Fruit fly (Drosophila melanogaster) whole organism, embryonic: ENCODE data around the gene Hap40.

ENCODE experiments used
- ATbp ChIP-seq: fragments of 200-800 bp; sonication (Bioruptor generic); optimal IDR thresholded peaks from 2 replicates; lab custom pipeline; 2017; ENCODE audit warnings: missing biosample characterization, mild to moderate bottlenecking, missing genetic modification characterization, missing genetic modification reagents
- Atf6 ChIP-seq: fragments of 200-800 bp; sonication (Bioruptor generic); IDR thresholded peaks from 2 replicates; pipeline ENCODE4 v1.3.6; 2022; ENCODE audit warnings: missing biosample characterization, missing genetic modification characterization
- Bteb2 ChIP-seq: fragments of 200-800 bp; sonication (Bioruptor generic); optimal IDR thresholded peaks from 2 replicates; lab custom pipeline; 2016; ENCODE audit warnings: missing biosample characterization, missing genetic modification characterization
- CG10209 ChIP-seq: fragments of 200-800 bp; sonication (Bioruptor generic); optimal IDR thresholded peaks from 3 replicates; lab custom pipeline; 2017; ENCODE audit warnings: missing biosample characterization, mild to moderate bottlenecking, missing genetic modification characterization, missing genetic modification reagents
- CG11504 ChIP-seq: fragments of 200-800 bp; sonication (Bioruptor generic); optimal IDR thresholded peaks from 3 replicates; lab custom pipeline; 2019; ENCODE audit warnings: missing biosample characterization, mild to moderate bottlenecking, missing genetic modification characterization, moderate library complexity
- CG12659 ChIP-seq: fragments of 200-800 bp; sonication (Bioruptor generic); optimal IDR thresholded peaks from 3 replicates; lab custom pipeline; 2017; ENCODE audit warnings: mild to moderate bottlenecking, missing biosample characterization, missing genetic modification reagents, missing genetic modification characterization
- CG15479 ChIP-seq: fragments of 200-800 bp; sonication (Bioruptor generic); optimal IDR thresholded peaks from 3 replicates; lab custom pipeline; 2019; ENCODE audit warnings: missing biosample characterization, mild to moderate bottlenecking, missing genetic modification characterization, moderate library complexity
- CG16863 ChIP-seq: fragments of 200-800 bp; sonication (Bioruptor generic); optimal IDR thresholded peaks from 3 replicates; lab custom pipeline; 2016; ENCODE audit warnings: missing biosample characterization, missing genetic modification characterization
- CG2116 ChIP-seq: fragments of 200-800 bp; sonication (Bioruptor generic); optimal IDR thresholded peaks from 3 replicates; lab custom pipeline; 2018; ENCODE audit warnings: missing biosample characterization, mild to moderate bottlenecking, missing genetic modification characterization
- CG2202 ChIP-seq: fragments of 200-800 bp; sonication (Bioruptor generic); optimal IDR thresholded peaks from 2 replicates; lab custom pipeline; 2018; ENCODE audit warnings: missing biosample characterization, mild to moderate bottlenecking, missing genetic modification characterization
- CG3281 ChIP-seq: fragments of 200-800 bp; sonication (Bioruptor generic); optimal IDR thresholded peaks from 3 replicates; lab custom pipeline; 2017; ENCODE audit warnings: missing biosample characterization, mild to moderate bottlenecking, missing genetic modification characterization
- CG5245 ChIP-seq: fragments of 200-800 bp; sonication (Bioruptor generic); optimal IDR thresholded peaks from 3 replicates; lab custom pipeline; 2016; ENCODE audit warnings: missing biosample characterization, missing genetic modification characterization
- CG5953 ChIP-seq: fragments of 200-800 bp; sonication (Bioruptor generic); IDR thresholded peaks from 2 replicates; pipeline ENCODE4 v1.3.6; 2022; ENCODE audit warnings: missing biosample characterization, missing genetic modification characterization
- CG6813 ChIP-seq: fragments of 200-800 bp; sonication (Bioruptor generic); optimal IDR thresholded peaks from 2 replicates; lab custom pipeline; 2017; ENCODE audit warnings: missing biosample characterization, missing genetic modification characterization, mild to moderate bottlenecking, moderate library complexity, missing genetic modification reagents
- CG9797 ChIP-seq: fragments of 200-800 bp; sonication (Bioruptor generic); optimal IDR thresholded peaks from 3 replicates; lab custom pipeline; 2018; ENCODE audit warnings: missing biosample characterization, mild to moderate bottlenecking, missing genetic modification characterization
- CG9876 ChIP-seq: fragments of 200-800 bp; sonication (Bioruptor generic); optimal IDR thresholded peaks from 2 replicates; lab custom pipeline; 2016; ENCODE audit warnings: missing biosample characterization, missing genetic modification characterization
- Chrac-16 ChIP-seq: fragments of 200-800 bp; sonication (Bioruptor generic); optimal IDR thresholded peaks from 3 replicates; lab custom pipeline; 2016; ENCODE audit warnings: missing biosample characterization, missing genetic modification characterization
- CrebB ChIP-seq: fragments of 200-800 bp; sonication (Bioruptor generic); optimal IDR thresholded peaks from 3 replicates; lab custom pipeline; 2018; ENCODE audit warnings: missing biosample characterization, mild to moderate bottlenecking, missing genetic modification characterization
- Dip3 ChIP-seq: fragments of 200-800 bp; sonication (Bioruptor generic); optimal IDR thresholded peaks from 3 replicates; lab custom pipeline; 2016; ENCODE audit warnings: missing biosample characterization, missing genetic modification characterization
- Dll ChIP-seq: fragments of 200-800 bp; sonication (Bioruptor generic); IDR thresholded peaks from 4 replicates; pipeline ENCODE4 v1.3.6; 2022; ENCODE audit warnings: missing biosample characterization, missing genetic modification characterization; ENCODE audit not compliant: partially characterized antibody
- Hmx ChIP-seq: fragments of 200-800 bp; sonication (Bioruptor generic); optimal IDR thresholded peaks from 2 replicates; lab custom pipeline; 2016; ENCODE audit warnings: missing biosample characterization, missing genetic modification characterization
- MESR4 ChIP-seq: fragments of 200-800 bp; sonication (Bioruptor generic); optimal IDR thresholded peaks from 2 replicates; lab custom pipeline; 2018; ENCODE audit warnings: missing biosample characterization, mild to moderate bottlenecking, missing genetic modification characterization, moderate library complexity
- Max ChIP-seq: fragments of 200-800 bp; sonication (Bioruptor generic); optimal IDR thresholded peaks from 2 replicates; lab custom pipeline; 2016; ENCODE audit warnings: missing biosample characterization, mild to moderate bottlenecking, missing genetic modification characterization
- Rx ChIP-seq: fragments of 200-800 bp; sonication (Bioruptor generic); IDR thresholded peaks from 2 replicates; pipeline ENCODE4 v1.3.6; 2022; ENCODE audit warnings: missing biosample characterization, missing genetic modification characterization
- Spps ChIP-seq: fragments of 200-800 bp; sonication (Bioruptor generic); optimal IDR thresholded peaks from 2 replicates; lab custom pipeline; 2018; ENCODE audit warnings: missing biosample characterization, mild to moderate bottlenecking, missing genetic modification characterization
- Ssrp ChIP-seq: fragments of 200-800 bp; sonication (Bioruptor generic); optimal IDR thresholded peaks from 2 replicates; lab custom pipeline; 2018; ENCODE audit warnings: missing biosample characterization, mild to moderate bottlenecking, missing genetic modification characterization, moderate library complexity
- al ChIP-seq: fragments of 200-800 bp; sonication (Bioruptor generic); IDR thresholded peaks from 2 replicates; pipeline ENCODE4 v1.3.6; 2022; ENCODE audit warnings: missing biosample characterization, missing genetic modification characterization
- bigmax ChIP-seq: fragments of 200-800 bp; sonication (Bioruptor generic); optimal IDR thresholded peaks from 2 replicates; lab custom pipeline; 2018; ENCODE audit warnings: missing biosample characterization, mild to moderate bottlenecking, missing genetic modification characterization
- caup ChIP-seq: fragments of 200-800 bp; sonication (Bioruptor generic); optimal IDR thresholded peaks from 3 replicates; lab custom pipeline; 2017; ENCODE audit warnings: missing biosample characterization, mild to moderate bottlenecking, missing genetic modification characterization, moderate library complexity; ENCODE audit not compliant: severe bottlenecking
- croc ChIP-seq: fragments of 200-800 bp; sonication (Bioruptor generic); conservative IDR thresholded peaks from 3 replicates; pipeline ENCODE4 v1.3.6; 2022; ENCODE audit warnings: missing biosample characterization, missing genetic modification characterization
- crol ChIP-seq: fragments of 200-800 bp; sonication (Bioruptor generic); IDR thresholded peaks from 2 replicates; pipeline ENCODE4 v1.3.6; 2022; ENCODE audit warnings: missing biosample characterization, missing genetic modification characterization
- dmrt11E ChIP-seq: fragments of 200-800 bp; sonication (Bioruptor generic); optimal IDR thresholded peaks from 3 replicates; lab custom pipeline; 2018; ENCODE audit warnings: missing biosample characterization, mild to moderate bottlenecking, missing genetic modification characterization, moderate library complexity
- dmrt99B ChIP-seq: fragments of 200-800 bp; sonication (Bioruptor generic); optimal IDR thresholded peaks from 2 replicates; lab custom pipeline; 2018; ENCODE audit warnings: missing biosample characterization, mild to moderate bottlenecking, missing genetic modification characterization, moderate library complexity
- fu2 ChIP-seq: fragments of 200-800 bp; sonication (Bioruptor generic); optimal IDR thresholded peaks from 2 replicates; lab custom pipeline; 2016; ENCODE audit warnings: missing biosample characterization, missing genetic modification characterization
- ham ChIP-seq: fragments of 200-800 bp; sonication (Bioruptor generic); IDR thresholded peaks from 2 replicates; pipeline ENCODE4 v1.3.6; 2022; ENCODE audit warnings: missing biosample characterization, missing genetic modification characterization
- ind ChIP-seq: fragments of 200-800 bp; sonication (Bioruptor generic); optimal IDR thresholded peaks from 3 replicates; lab custom pipeline; 2016; ENCODE audit warnings: missing biosample characterization, missing genetic modification characterization
- insv ChIP-seq, 2 experiments: fragments of 200-800 bp; sonication (Bioruptor generic); optimal IDR thresholded peaks; 3 replicates each; lab custom pipeline; 2016 to 2018; ENCODE audit warnings: missing biosample characterization in 2 of 2, missing genetic modification characterization in 2 of 2
- kni ChIP-seq: fragments of 200-800 bp; sonication (Bioruptor generic); optimal IDR thresholded peaks from 3 replicates; lab custom pipeline; 2017; ENCODE audit warnings: mild to moderate bottlenecking, missing biosample characterization, missing genetic modification reagents, missing genetic modification characterization
- lilli ChIP-seq: fragments of 200-800 bp; sonication (Bioruptor generic); optimal IDR thresholded peaks from 3 replicates; lab custom pipeline; 2016; ENCODE audit warnings: missing biosample characterization, missing genetic modification characterization
- phol ChIP-seq: fragments of 200-800 bp; sonication (Bioruptor generic); optimal IDR thresholded peaks from 3 replicates; lab custom pipeline; 2018; ENCODE audit warnings: missing biosample characterization, mild to moderate bottlenecking, missing genetic modification characterization, moderate library complexity
- pita ChIP-seq: fragments of 200-800 bp; sonication (Bioruptor generic); optimal IDR thresholded peaks from 2 replicates; lab custom pipeline; 2017; ENCODE audit warnings: missing biosample characterization, mild to moderate bottlenecking, missing genetic modification characterization
- prd ChIP-seq, 3 experiments: fragments of >200 bp in 2 of 3; fragments of 200-800 bp in 1 of 3; sonication (Bioruptor generic) in 1 of 3; optimal IDR thresholded peaks in 2 of 3; IDR thresholded peaks in 1 of 3; 2 replicates in 2 of 3; 3 replicates in 1 of 3; pipeline versions ENCODE4 v1.3.6 to Lab custom; 2017 to 2022; ENCODE audit warnings: missing biosample characterization in 1 of 3, missing genetic modification characterization in 1 of 3
- pros ChIP-seq: fragments of 200-800 bp; sonication (Bioruptor generic); optimal IDR thresholded peaks from 3 replicates; lab custom pipeline; 2019; ENCODE audit warnings: missing biosample characterization, mild to moderate bottlenecking, missing genetic modification characterization, moderate library complexity
- salm ChIP-seq: fragments of 200-800 bp; sonication (Bioruptor generic); optimal IDR thresholded peaks from 2 replicates; lab custom pipeline; 2018; ENCODE audit warnings: missing biosample characterization, mild to moderate bottlenecking, missing genetic modification characterization
- sc ChIP-seq, 3 experiments: fragments of >200 bp in 2 of 3; fragments of 200-800 bp in 1 of 3; sonication (Bioruptor generic) in 1 of 3; optimal IDR thresholded peaks; 2 replicates in 2 of 3; 3 replicates in 1 of 3; lab custom pipeline; 2017; ENCODE audit warnings: mild to moderate bottlenecking in 1 of 3, missing biosample characterization in 1 of 3, missing genetic modification characterization in 1 of 3, missing genetic modification reagents in 1 of 3
- sob ChIP-seq: fragments of 200-800 bp; sonication (Bioruptor generic); IDR thresholded peaks from 2 replicates; pipeline ENCODE4 v1.3.6; 2022; ENCODE audit warnings: missing biosample characterization, missing genetic modification characterization
- tap ChIP-seq: fragments of 200-800 bp; optimal IDR thresholded peaks from 3 replicates; lab custom pipeline; 2019; ENCODE audit warnings: missing biosample characterization, mild to moderate bottlenecking, missing genetic modification characterization, moderate library complexity
- tna ChIP-seq: fragments of 200-800 bp; sonication (Bioruptor generic); IDR thresholded peaks from 2 replicates; pipeline ENCODE4 v1.3.6; 2022; ENCODE audit warnings: missing biosample characterization, missing genetic modification characterization; ENCODE audit not compliant: partially characterized antibody
- yki ChIP-seq: fragments of >200 bp; optimal IDR thresholded peaks from 3 replicates; lab custom pipeline; 2018
- zfh2 ChIP-seq: fragments of 200-800 bp; sonication (Bioruptor generic); optimal IDR thresholded peaks from 2 replicates; lab custom pipeline; 2016; ENCODE audit warnings: missing biosample characterization, missing genetic modification characterization

Gene Hap40

dm6 chrX:15733995-15734394 is 30.1 kb downstream of the Hap40 start, which contains the start of the genes CG12379 and MagR (continued):
- TF ChIP-seq CrebB (tag; lab: Kevin White, UChicago) (peak; percentile 28), CG10209 (GFP tag; lab: Kevin White, UChicago) (no peak), crol (GFP tag; lab: Robert Waterston, UW) (no peak), Bteb2 (peak; percentile 16), kni (GFP tag; lab: Kevin White, UChicago) (peak; percentile 43), ham (GFP tag; lab: Robert Waterston, UW) (no peak), tap (no peak), Dip3 (GFP tag; lab: Kevin White, UChicago) (peak; percentile 34), croc (GFP tag; lab: Robert Waterston, UW) (no peak; the same call in 2 of the 3 replicates), Dll (GFP tag; lab: Robert Waterston, UW) (peak; percentile 80), bigmax (no peak), CG2202 (no peak), CG9876 (GFP tag; lab: Kevin White, UChicago) (peak; percentile 47), CG9797 (GFP tag; lab: Kevin White, UChicago) (no peak), CG5953 (GFP tag; lab: Robert Waterston, UW) (no peak), CG5245 (GFP tag; lab: Kevin White, UChicago) (no peak), Spps (tag; lab: Kevin White, UChicago) (no peak), Rx (GFP tag; lab: Robert Waterston, UW) (no peak), sc (optimal IDR thresholded peaks at IDR 0.05; lab: Kevin White, UChicago) (no peak), sc (GFP tag; optimal IDR thresholded peaks at IDR 0.05; lab: Kevin White, UChicago) (no peak), Ssrp (tag; lab: Kevin White, UChicago) (peak; percentile 44), CG15479 (GFP tag; lab: Kevin White, UChicago) (no peak), dmrt99B (tag; lab: Kevin White, UChicago) (no peak), pros (GFP tag; lab: Kevin White, UChicago) (no peak), CG12659 (GFP tag; lab: Kevin White, UChicago) (peak; percentile 71), yki (lab: Kevin White, UChicago) (no peak), CG16863 (GFP tag; lab: Kevin White, UChicago) (peak; percentile 45), CG3281 (GFP tag; lab: Kevin White, UChicago) (no peak), fu2 (GFP tag; lab: Kevin White, UChicago) (peak; percentile 27), ATbp (GFP tag; lab: Kevin White, UChicago) (no peak), Atf6 (GFP tag; lab: Robert Waterston, UW) (peak; percentile 59; the same call in 1 of the 2 replicates), sob (GFP tag; lab: Robert Waterston, UW) (peak; percentile 58), CG6813 (no peak), MESR4 (GFP tag; lab: Kevin White, UChicago) (no peak), salm (tag; lab: Kevin White, UChicago) (no peak), zfh2 (GFP tag; lab: Kevin White, UChicago) (peak; percentile 64), phol (tag; lab: Kevin White, UChicago) (peak; percentile 74), CG11504 (tag; lab: Kevin White, UChicago) (no peak), Hmx (GFP tag; lab: Kevin White, UChicago) (peak; percentile 15), CG2116 (peak; percentile 79), lilli (GFP tag; lab: Kevin White, UChicago) (peak; percentile 82), tna (GFP tag; lab: Robert Waterston, UW) (no peak), prd (optimal IDR thresholded peaks at IDR 0.05; lab: Kevin White, UChicago) (no peak), prd (GFP tag; IDR thresholded peaks at IDR 0.05; lab: Robert Waterston, UW) (peak; percentile 70), Chrac-16 (GFP tag; lab: Kevin White, UChicago) (peak; percentile 57), dmrt11E (tag; lab: Kevin White, UChicago) (peak; percentile 47), al (GFP tag; lab: Robert Waterston, UW) (peak; percentile 65), ind (peak; percentile 62), Max (peak; percentile 28), insv (GFP tag; optimal IDR thresholded peaks at IDR 0.05; lab: Kevin White, UChicago) (peak in 1 of 2 experiments; percentile 48), pita (GFP tag; lab: Kevin White, UChicago) (no peak), caup (GFP tag; lab: Kevin White, UChicago) (no peak)
